Worm (Caenorhabditis elegans) whole organism, young adult: Measurements from ENCODE around the gene T25B2.4.
A peak's percentile ranks its signal among the peaks of the same experiment; 100 is the strongest.

ENCODE experiments used
- B0035.1 ChIP-seq: sonication (generic microtip); optimal IDR thresholded peaks from 2 replicates; lab custom pipeline; 2016; ENCODE audit warnings: missing genetic modification characterization, mild to moderate bottlenecking, missing compliant biosample characterization, missing genotype, missing genetic modification reagents
- B0261.1 ChIP-seq: sonication (generic microtip); optimal IDR thresholded peaks from 2 replicates; lab custom pipeline; 2016; ENCODE audit warnings: mild to moderate bottlenecking, missing genetic modification characterization, moderate library complexity, missing compliant biosample characterization
- B0336.3 ChIP-seq: fragments of 200-800 bp; sonication (Bioruptor generic); IDR thresholded peaks from 2 replicates; pipeline ENCODE4 v1.3.6; 2022; ENCODE audit warnings: missing genetic modification characterization, missing compliant biosample characterization
- C06A6.2 ChIP-seq: fragments of 200-800 bp; sonication (Bioruptor generic); conservative IDR thresholded peaks from 2 replicates; pipeline ENCODE4 v1.3.6; 2022; ENCODE audit warnings: missing genetic modification characterization, missing compliant biosample characterization
- C17E4.6 ChIP-seq: fragments of 200-800 bp; sonication (Bioruptor generic); IDR thresholded peaks from 2 replicates; pipeline ENCODE4 v1.3.6; 2022; ENCODE audit warnings: missing genetic modification reagents, missing genetic modification characterization, missing compliant biosample characterization
- F23B12.7 ChIP-seq: sonication (generic microtip); optimal IDR thresholded peaks from 2 replicates; lab custom pipeline; 2017; ENCODE audit warnings: missing genetic modification characterization, mild to moderate bottlenecking, missing compliant biosample characterization, antibody characterized with exemption, moderate library complexity; ENCODE audit not compliant: insufficient read depth
- F33H1.4 ChIP-seq: fragments of 200-800 bp; sonication (Bioruptor generic); IDR thresholded peaks from 2 replicates; pipeline ENCODE4 v1.3.6; 2022; ENCODE audit warnings: missing genetic modification reagents, missing genetic modification characterization, missing compliant biosample characterization
- F49E8.2 ChIP-seq: sonication (generic microtip); optimal IDR thresholded peaks from 3 replicates; lab custom pipeline; 2017; ENCODE audit warnings: missing genetic modification characterization, mild to moderate bottlenecking, missing compliant biosample characterization, antibody characterized with exemption, moderate library complexity; ENCODE audit not compliant: insufficient read depth
- F52B5.7 ChIP-seq: sonication (generic microtip); optimal IDR thresholded peaks from 2 replicates; lab custom pipeline; 2016; ENCODE audit warnings: mild to moderate bottlenecking, missing genetic modification characterization, missing compliant biosample characterization
- K12H6.12 ChIP-seq: fragments of 200-800 bp; sonication (Bioruptor generic); optimal IDR thresholded peaks from 2 replicates; lab custom pipeline; 2018; ENCODE audit warnings: mild to moderate bottlenecking, missing genetic modification characterization, missing compliant biosample characterization
- T07F8.4 ChIP-seq: sonication (generic microtip); optimal IDR thresholded peaks from 2 replicates; lab custom pipeline; 2016; ENCODE audit warnings: mild to moderate bottlenecking, missing genetic modification characterization, moderate library complexity, missing compliant biosample characterization
- Y56A3A.18 ChIP-seq: fragments of 200-800 bp; sonication (Bioruptor generic); IDR thresholded peaks from 2 replicates; pipeline ENCODE4 v1.3.6; 2022; ENCODE audit warnings: missing genetic modification reagents, missing genetic modification characterization, missing compliant biosample characterization
- aptf-2 ChIP-seq: fragments of 200-800 bp; sonication (Bioruptor generic); conservative IDR thresholded peaks from 2 replicates; pipeline ENCODE4 v1.3.6; 2022; ENCODE audit warnings: missing genetic modification reagents, missing genetic modification characterization, missing compliant biosample characterization
- atf-7 ChIP-seq: sonication (generic microtip); optimal IDR thresholded peaks from 2 replicates; lab custom pipeline; 2017; ENCODE audit warnings: mild to moderate bottlenecking, missing genetic modification characterization, missing compliant biosample characterization
- attf-3 ChIP-seq: fragments of 200-800 bp; sonication (Bioruptor generic); conservative IDR thresholded peaks from 2 replicates; pipeline ENCODE4 v1.3.6; 2022; ENCODE audit warnings: missing genetic modification reagents, missing genetic modification characterization, missing compliant biosample characterization
- ceh-100 ChIP-seq: fragments of 200-800 bp; sonication (Bioruptor generic); IDR thresholded peaks from 2 replicates; pipeline ENCODE4 v1.3.6; 2022; ENCODE audit warnings: missing genetic modification reagents, missing genetic modification characterization, missing compliant biosample characterization
- dox-1 ChIP-seq: fragments of 200-800 bp; sonication (Bioruptor generic); IDR thresholded peaks from 2 replicates; pipeline ENCODE4 v1.3.6; 2022; ENCODE audit warnings: missing genetic modification reagents, missing genetic modification characterization, missing compliant biosample characterization
- egrh-3 ChIP-seq: fragments of 200-800 bp; sonication (Bioruptor generic); IDR thresholded peaks from 2 replicates; pipeline ENCODE4 v1.3.6; 2022; ENCODE audit warnings: missing genetic modification reagents, missing genetic modification characterization, missing compliant biosample characterization
- him-1 ChIP-seq: sonication (generic microtip); optimal IDR thresholded peaks from 2 replicates; lab custom pipeline; 2016; ENCODE audit warnings: missing genotype, missing genetic modification reagents, missing genetic modification characterization, missing compliant biosample characterization
- hmg-1.2 ChIP-seq: fragments of 200-800 bp; sonication (Bioruptor generic); IDR thresholded peaks from 2 replicates; pipeline ENCODE4 v1.3.6; 2022; ENCODE audit warnings: missing genetic modification reagents, missing genetic modification characterization, missing compliant biosample characterization
- hmg-20 ChIP-seq: fragments of 200-800 bp; sonication (Bioruptor generic); IDR thresholded peaks from 2 replicates; pipeline ENCODE4 v1.3.6; 2022; ENCODE audit warnings: missing genetic modification reagents, missing genetic modification characterization, missing compliant biosample characterization
- let-526 ChIP-seq: fragments of 200-800 bp; sonication (Bioruptor generic); IDR thresholded peaks from 2 replicates; pipeline ENCODE4 v1.3.6; 2022; ENCODE audit warnings: missing genetic modification reagents, missing genetic modification characterization, missing compliant biosample characterization
- let-607 ChIP-seq, 2 experiments: fragments of 200-800 bp in 1 of 2; sonication (Bioruptor generic) in 1 of 2; sonication (generic microtip) in 1 of 2; optimal IDR thresholded peaks; 2 replicates each; lab custom pipeline; 2016 to 2018; ENCODE audit warnings: mild to moderate bottlenecking in 2 of 2, missing compliant biosample characterization in 2 of 2, missing genetic modification characterization in 2 of 2, moderate library complexity in 2 of 2, missing genotype in 1 of 2
- lin-40 ChIP-seq: sonication (generic microtip); optimal IDR thresholded peaks from 2 replicates; lab custom pipeline; 2016; ENCODE audit warnings: missing genetic modification characterization, mild to moderate bottlenecking, missing compliant biosample characterization, missing genotype, missing genetic modification reagents
- lir-1 ChIP-seq: fragments of 200-800 bp; sonication (Bioruptor generic); conservative IDR thresholded peaks from 2 replicates; pipeline ENCODE4 v1.3.6; 2022; ENCODE audit warnings: missing genetic modification reagents, missing genetic modification characterization, missing compliant biosample characterization
- madf-10 ChIP-seq: sonication (generic microtip); optimal IDR thresholded peaks from 2 replicates; lab custom pipeline; 2016; ENCODE audit warnings: mild to moderate bottlenecking, missing genetic modification characterization, missing compliant biosample characterization
- madf-3 ChIP-seq: fragments of 200-800 bp; sonication (Bioruptor generic); IDR thresholded peaks from 2 replicates; pipeline ENCODE4 v1.3.6; 2022; ENCODE audit warnings: missing genetic modification reagents, missing genetic modification characterization, missing compliant biosample characterization
- nhr-27 ChIP-seq: fragments of 200-800 bp; sonication (Bioruptor generic); optimal IDR thresholded peaks from 2 replicates; lab custom pipeline; 2018; ENCODE audit warnings: mild to moderate bottlenecking, missing genetic modification characterization, moderate library complexity, missing compliant biosample characterization
- nhr-80 ChIP-seq: sonication (generic microtip); optimal IDR thresholded peaks from 2 replicates; lab custom pipeline; 2016; ENCODE audit warnings: missing genetic modification characterization, missing compliant biosample characterization
- pha-4 ChIP-seq: fragments of 150-350 bp; sonication (generic microtip); optimal IDR thresholded peaks from 2 replicates; lab custom pipeline; 2014; ENCODE audit warnings: missing biosample characterization, missing genetic modification reagents, missing genetic modification characterization
- snpc-1.1 ChIP-seq: sonication (generic microtip); optimal IDR thresholded peaks from 2 replicates; lab custom pipeline; 2017; ENCODE audit warnings: missing genetic modification characterization, mild to moderate bottlenecking, missing compliant biosample characterization, antibody characterized with exemption, moderate library complexity, missing genotype, missing genetic modification reagents; ENCODE audit not compliant: insufficient read depth
- snpc-1.3 ChIP-seq: sonication (generic microtip); optimal IDR thresholded peaks from 2 replicates; lab custom pipeline; 2017; ENCODE audit warnings: missing genetic modification characterization, mild to moderate bottlenecking, missing compliant biosample characterization, antibody characterized with exemption, moderate library complexity, missing genotype, missing genetic modification reagents; ENCODE audit not compliant: insufficient read depth
- snpc-3.4 ChIP-seq: sonication (generic microtip); optimal IDR thresholded peaks from 2 replicates; lab custom pipeline; 2017; ENCODE audit warnings: missing genetic modification characterization, mild to moderate bottlenecking, missing compliant biosample characterization, antibody characterized with exemption, moderate library complexity, missing genotype, missing genetic modification reagents
- sptf-2 ChIP-seq: fragments of 200-800 bp; sonication (Bioruptor generic); optimal IDR thresholded peaks from 2 replicates; lab custom pipeline; 2018; ENCODE audit warnings: mild to moderate bottlenecking, missing genetic modification characterization, missing compliant biosample characterization
- tbp1 ChIP-seq: fragments of 200-800 bp; sonication (Bioruptor generic); optimal IDR thresholded peaks from 2 replicates; lab custom pipeline; 2018; ENCODE audit warnings: mild to moderate bottlenecking, missing genetic modification characterization, missing compliant biosample characterization
- zfh-2 ChIP-seq: fragments of 200-800 bp; sonication (Bioruptor generic); conservative IDR thresholded peaks from 2 replicates; pipeline ENCODE4 v1.3.6; 2022; ENCODE audit warnings: missing genetic modification reagents, missing genetic modification characterization, missing compliant biosample characterization
- ztf-18 ChIP-seq: sonication (generic microtip); optimal IDR thresholded peaks from 2 replicates; lab custom pipeline; 2016; ENCODE audit warnings: missing genotype, mild to moderate bottlenecking, missing genetic modification characterization, missing compliant biosample characterization

T25B2.4 gene

DNA sequence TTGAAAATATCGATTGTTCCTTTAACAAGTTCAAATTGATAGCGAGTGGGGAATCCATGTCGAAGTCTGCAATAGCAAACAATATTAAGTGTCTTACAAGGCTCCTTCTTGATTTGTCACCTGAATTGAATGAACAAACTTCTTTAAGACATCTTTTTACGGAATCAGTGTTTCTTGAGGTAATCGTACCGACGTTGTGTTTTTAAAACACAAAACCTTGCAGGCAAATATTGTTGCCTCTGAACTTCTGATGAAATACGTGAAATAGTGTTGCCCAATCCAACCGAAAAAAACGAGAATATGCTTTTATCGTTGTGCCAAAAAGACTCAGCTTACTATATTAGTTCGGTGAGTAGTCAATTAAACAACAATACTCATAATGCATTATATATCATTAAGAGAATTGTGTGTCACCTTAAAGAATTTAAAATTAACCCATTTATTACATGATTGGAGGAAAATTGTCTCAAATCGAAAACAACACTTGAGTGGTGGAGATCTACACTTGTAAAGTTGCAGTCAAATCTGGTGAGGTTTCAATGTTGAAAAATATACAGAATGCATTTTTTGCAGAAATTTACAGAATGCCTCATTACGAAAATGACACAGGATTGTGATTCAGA is at the start of gene T25B2.4, which contains the start of gene T13C5.3:
Gene T25B2.4, plus strand, starts transcription at position 301 of the 623 bp plus-strand sequence.
Gene T13C5.3, plus strand, starts transcription at position 573 of the 623 bp plus-strand sequence.
- TF ChIP-seq snpc-1.1 (tag; lab: Kevin White, UChicago) (no peak), attf-3 (no peak), C17E4.6 (GFP tag; lab: Robert Waterston, UW) (no peak), lir-1 (no peak), nhr-27 (tag; lab: Kevin White, UChicago) (no peak), K12H6.12 (tag; lab: Kevin White, UChicago) (no peak), B0336.3 (GFP tag; lab: Robert Waterston, UW) (no peak), F23B12.7 (tag; lab: Kevin White, UChicago) (no peak), him-1 (tag; lab: Kevin White, UChicago) (no peak), tbp1 (GFP tag; lab: Kevin White, UChicago) (no peak), aptf-2 (no peak), ceh-100 (GFP tag; lab: Robert Waterston, UW) (no peak), F49E8.2 (no peak), snpc-3.4 (no peak), sptf-2 (GFP tag; lab: Kevin White, UChicago) (no peak)

DNA sequence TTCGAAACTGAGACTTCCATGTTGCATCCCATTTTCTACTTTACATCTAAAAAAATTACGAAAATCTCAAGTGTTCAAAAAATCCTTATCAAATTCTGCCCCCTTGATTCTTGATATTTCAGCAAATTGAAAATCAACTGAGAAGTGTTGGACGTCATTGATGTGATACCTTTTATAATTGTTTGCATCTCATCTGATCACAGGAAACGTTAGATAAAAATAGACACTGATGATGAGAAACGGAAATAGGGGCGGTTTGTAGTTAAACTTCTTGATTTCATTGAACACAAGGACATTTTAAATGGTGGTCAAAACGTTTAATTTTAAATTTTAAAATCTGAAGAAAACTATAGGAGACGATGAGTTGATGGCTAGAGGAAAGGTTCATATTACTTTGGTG is 49.3 kb upstream of the T25B2.4 start:
- TF ChIP-seq ceh-100 (GFP tag; lab: Robert Waterston, UW) = no peak

DNA sequence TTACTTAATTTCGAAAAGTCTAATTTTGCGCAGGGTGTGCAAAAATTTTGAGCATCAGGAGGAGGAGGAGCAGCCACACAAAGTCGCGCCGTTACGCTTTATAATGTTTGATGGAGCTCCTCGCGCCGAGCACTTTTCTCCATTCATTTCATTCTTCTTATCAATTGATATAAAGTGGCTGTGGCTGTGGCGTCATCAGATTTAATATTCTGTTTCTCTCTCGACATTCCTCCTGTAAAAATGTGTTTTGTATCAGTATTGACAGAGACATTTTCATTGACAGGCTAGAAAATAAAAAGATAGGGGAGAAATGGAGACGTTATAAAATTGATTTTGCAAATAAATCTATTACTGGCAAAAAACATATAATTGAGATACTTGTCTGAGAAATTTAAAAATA is 48.8 kb upstream of the T25B2.4 start:
- TF ChIP-seq let-607 (tag; optimal IDR thresholded peaks at IDR 0.05; lab: Kevin White, UChicago) (peak in 1 of 2 experiments; percentile 12), nhr-80 (peak; percentile 88), atf-7 (peak; percentile 51), F52B5.7 (tag; lab: Kevin White, UChicago) (no peak), dox-1 (peak; percentile 41; the same call in 1 of the 2 replicates), T07F8.4 (tag; lab: Kevin White, UChicago) (no peak), lin-40 (peak; percentile 2), B0336.3 (GFP tag; lab: Robert Waterston, UW) (peak; percentile 47; the same call in 1 of the 2 replicates)

DNA sequence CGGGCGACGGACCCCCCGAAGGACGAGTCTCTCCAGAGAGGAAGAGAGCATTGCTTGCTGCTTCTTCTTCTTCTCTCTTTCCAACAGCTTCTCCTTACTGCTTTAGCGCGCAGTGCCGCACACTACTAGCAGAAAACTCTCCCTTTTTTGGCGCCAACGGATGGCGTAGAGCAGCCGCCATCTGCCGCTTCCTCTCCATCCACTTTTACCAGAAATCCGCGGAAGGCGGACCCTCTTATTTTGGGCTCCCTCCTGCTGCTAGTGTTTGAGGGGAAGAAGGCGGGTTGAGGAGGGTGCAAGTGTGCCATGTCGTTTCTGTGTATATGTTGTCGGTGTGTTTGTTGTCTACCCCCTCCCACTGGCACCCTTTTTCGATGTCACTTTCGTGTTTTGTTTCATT is 43.6 kb upstream of the T25B2.4 start:
- no peak for TF ChIP-seq attf-3
- TF ChIP-seq ztf-18 (tag; lab: Kevin White, UChicago) = no peak
- no peak for TF ChIP-seq let-526 (GFP tag; lab: Robert Waterston, UW)
- no peak for TF ChIP-seq B0261.1 (tag; lab: Kevin White, UChicago)
- TF ChIP-seq zfh-2 (GFP tag; lab: Robert Waterston, UW) = peak; percentile 92
- no peak for TF ChIP-seq C06A6.2 (GFP tag; lab: Robert Waterston, UW)
- TF ChIP-seq egrh-3 (GFP tag; lab: Robert Waterston, UW) = peak; percentile 47
- TF ChIP-seq nhr-27 (tag; lab: Kevin White, UChicago) = no peak
- TF ChIP-seq madf-10 (tag; lab: Kevin White, UChicago) = no peak
- TF ChIP-seq lin-40 = no peak
- TF ChIP-seq snpc-1.3 (tag; lab: Kevin White, UChicago) = no peak
- TF ChIP-seq Y56A3A.18 (GFP tag; lab: Robert Waterston, UW) = no peak
- no peak for TF ChIP-seq snpc-3.4
- no peak for TF ChIP-seq hmg-1.2 (GFP tag; lab: Robert Waterston, UW)
- TF ChIP-seq madf-3 = 0 out of 2 replicates have a peak, but pooled peaks have one; percentile 35
- no peak for TF ChIP-seq pha-4 (tag; lab: Kevin White, UChicago)
- no peak for TF ChIP-seq hmg-20 (GFP tag; lab: Robert Waterston, UW)
- no peak for TF ChIP-seq tbp1 (GFP tag; lab: Kevin White, UChicago)
- no peak for TF ChIP-seq F33H1.4
- TF ChIP-seq B0035.1 (tag; lab: Kevin White, UChicago) = no peak
